Worm (Caenorhabditis elegans) whole organism, L4 larva: ENCODE data around the gene C01G10.7.

Source experiments
- ZK337.2 ChIP-seq: fragments of 200-800 bp; sonication (Bioruptor generic); IDR thresholded peaks from 2 replicates; pipeline ENCODE4 v1.3.6; 2022; ENCODE audit warnings: missing genetic modification reagents, missing genetic modification characterization, missing compliant biosample characterization
- ZK546.5 ChIP-seq, 2 experiments: sonication (generic microtip); optimal IDR thresholded peaks; 2 replicates each; lab custom pipeline; 2017; ENCODE audit warnings: missing biosample characterization in 2 of 2, missing genetic modification characterization in 2 of 2
- ceh-20 ChIP-seq: fragments of 200-800 bp; sonication (Bioruptor generic); IDR thresholded peaks from 2 replicates; pipeline ENCODE4 v1.3.6; 2022; ENCODE audit warnings: missing genetic modification reagents, missing genetic modification characterization, missing compliant biosample characterization
- ces-1 ChIP-seq: fragments of 150-350 bp; sonication (generic microtip); optimal IDR thresholded peaks from 4 replicates; lab custom pipeline; 2014; ENCODE audit warnings: missing biosample characterization, missing genetic modification reagents, missing genetic modification characterization
- cey-2 ChIP-seq: sonication (generic microtip); optimal IDR thresholded peaks from 3 replicates; lab custom pipeline; 2017; ENCODE audit warnings: missing genetic modification characterization, mild to moderate bottlenecking, missing compliant biosample characterization, antibody characterized with exemption, borderline replicate concordance; ENCODE audit not compliant: insufficient read depth
- egl-27 ChIP-seq: sonication (generic microtip); optimal IDR thresholded peaks from 3 replicates; lab custom pipeline; 2017; ENCODE audit warnings: missing biosample characterization, missing genetic modification reagents, missing genetic modification characterization
- fkh-10 ChIP-seq: fragments of 150-350 bp; optimal IDR thresholded peaks from 2 replicates; lab custom pipeline; 2014; ENCODE audit warnings: missing biosample characterization, missing genetic modification reagents, missing genetic modification characterization
- nhr-11 ChIP-seq: fragments of 150-350 bp; optimal IDR thresholded peaks from 2 replicates; lab custom pipeline; 2014; ENCODE audit warnings: missing biosample characterization, missing genetic modification characterization
- pha-4 ChIP-seq, 2 experiments: fragments of 150-350 bp in 1 of 2; fragments of 200-800 bp in 1 of 2; sonication (Bioruptor generic) in 1 of 2; IDR thresholded peaks in 1 of 2; optimal IDR thresholded peaks in 1 of 2; 2 replicates each; pipeline versions ENCODE4 v1.3.6 to Lab custom; 2014 to 2022; ENCODE audit warnings: missing genetic modification characterization in 2 of 2, missing genetic modification reagents in 2 of 2, missing biosample characterization in 1 of 2, missing compliant biosample characterization in 1 of 2
- pqm-1 ChIP-seq: sonication (generic microtip); optimal IDR thresholded peaks from 2 replicates; lab custom pipeline; 2017; ENCODE audit warnings: missing biosample characterization, missing genetic modification characterization
- tag-97 ChIP-seq: fragments of 200-800 bp; sonication (Bioruptor generic); IDR thresholded peaks from 2 replicates; pipeline ENCODE4 v1.3.6; 2022; ENCODE audit warnings: missing genetic modification characterization, missing compliant biosample characterization

- no peak for TF ChIP-seq ces-1 (GFP tag; lab: Kevin White, UChicago)
- no peak for TF ChIP-seq pqm-1 (tag; lab: Kevin White, UChicago)
- no peak for TF ChIP-seq ZK546.5 (tag; optimal IDR thresholded peaks at IDR 0.05; lab: Kevin White, UChicago)
- no peak for TF ChIP-seq nhr-11 (tag; lab: Kevin White, UChicago)
- TF ChIP-seq ZK337.2 (GFP tag; lab: Robert Waterston, UW): no peak
- TF ChIP-seq tag-97 (GFP tag; lab: Robert Waterston, UW): no peak
- TF ChIP-seq cey-2 (tag; lab: Kevin White, UChicago): no peak
- TF ChIP-seq fkh-10 (GFP tag; lab: Kevin White, UChicago): no peak
- TF ChIP-seq pha-4 (GFP tag; IDR thresholded peaks at IDR 0.05; lab: Robert Waterston, UW): peak; percentile 47; the same call in 1 of the 2 replicates
- TF ChIP-seq pha-4 (tag; optimal IDR thresholded peaks at IDR 0.05; lab: Kevin White, UChicago): no peak
- TF ChIP-seq ceh-20 (GFP tag; lab: Robert Waterston, UW): no peak
- TF ChIP-seq egl-27 (tag; lab: Kevin White, UChicago): no peak
Observed at ce11 chrV:15083659-15084058, 1.9 kb upstream of the C01G10.7 start.
